Worm (Caenorhabditis elegans) whole organism, young adult: ENCODE measurements around the gene ZK856.11.
A peak's percentile ranks its signal among the peaks of the same experiment; 100 is the strongest.

Experiments used
- B0261.1 ChIP-seq: sonication (generic microtip); optimal IDR thresholded peaks from 2 replicates; lab custom pipeline; 2016; ENCODE audit warnings: mild to moderate bottlenecking, missing genetic modification characterization, moderate library complexity, missing compliant biosample characterization
- B0336.3 ChIP-seq: fragments of 200-800 bp; sonication (Bioruptor generic); IDR thresholded peaks from 2 replicates; pipeline ENCODE4 v1.3.6; 2022; ENCODE audit warnings: missing genetic modification characterization, missing compliant biosample characterization
- F10E7.11 ChIP-seq: sonication (generic microtip); optimal IDR thresholded peaks from 2 replicates; lab custom pipeline; 2017; ENCODE audit warnings: mild to moderate bottlenecking, missing genetic modification characterization, moderate library complexity, missing compliant biosample characterization
- F23B12.7 ChIP-seq: sonication (generic microtip); optimal IDR thresholded peaks from 2 replicates; lab custom pipeline; 2017; ENCODE audit warnings: missing genetic modification characterization, mild to moderate bottlenecking, missing compliant biosample characterization, antibody characterized with exemption, moderate library complexity; ENCODE audit not compliant: insufficient read depth
- F49E8.2 ChIP-seq: sonication (generic microtip); optimal IDR thresholded peaks from 3 replicates; lab custom pipeline; 2017; ENCODE audit warnings: missing genetic modification characterization, mild to moderate bottlenecking, missing compliant biosample characterization, antibody characterized with exemption, moderate library complexity; ENCODE audit not compliant: insufficient read depth
- F55B11.4 ChIP-seq: sonication (generic microtip); optimal IDR thresholded peaks from 2 replicates; lab custom pipeline; 2016; ENCODE audit warnings: missing compliant biosample characterization, missing genetic modification characterization, borderline replicate concordance; ENCODE audit not compliant: insufficient read depth
- K11D2.4 ChIP-seq: fragments of 200-800 bp; sonication (Bioruptor generic); IDR thresholded peaks from 2 replicates; pipeline ENCODE4 v1.3.6; 2022; ENCODE audit warnings: missing genetic modification reagents, missing genetic modification characterization, missing compliant biosample characterization
- T07F8.4 ChIP-seq: sonication (generic microtip); optimal IDR thresholded peaks from 2 replicates; lab custom pipeline; 2016; ENCODE audit warnings: mild to moderate bottlenecking, missing genetic modification characterization, moderate library complexity, missing compliant biosample characterization
- Y53G8AR.9 ChIP-seq: fragments of 200-800 bp; sonication (Bioruptor generic); conservative IDR thresholded peaks from 2 replicates; pipeline ENCODE4 v1.3.6; 2022; ENCODE audit warnings: missing genetic modification reagents, missing genetic modification characterization, missing compliant biosample characterization
- Y56A3A.18 ChIP-seq: fragments of 200-800 bp; sonication (Bioruptor generic); IDR thresholded peaks from 2 replicates; pipeline ENCODE4 v1.3.6; 2022; ENCODE audit warnings: missing genetic modification reagents, missing genetic modification characterization, missing compliant biosample characterization
- ZK185.1 ChIP-seq: sonication (generic microtip); optimal IDR thresholded peaks from 2 replicates; lab custom pipeline; 2016; ENCODE audit warnings: mild to moderate bottlenecking, missing genetic modification characterization, missing compliant biosample characterization; ENCODE audit not compliant: poor library complexity, severe bottlenecking
- attf-5 ChIP-seq: fragments of 200-800 bp; sonication (Bioruptor generic); optimal IDR thresholded peaks from 2 replicates; lab custom pipeline; 2018; ENCODE audit warnings: mild to moderate bottlenecking, missing genetic modification characterization, missing compliant biosample characterization
- cebp-1 ChIP-seq, 2 experiments: fragments of 200-800 bp in 1 of 2; sonication (Bioruptor generic) in 1 of 2; sonication (generic microtip) in 1 of 2; IDR thresholded peaks in 1 of 2; optimal IDR thresholded peaks in 1 of 2; 2 replicates each; pipeline versions ENCODE4 v1.3.6 to Lab custom; 2017 to 2022; ENCODE audit warnings: missing compliant biosample characterization in 2 of 2, missing genetic modification characterization in 2 of 2, mild to moderate bottlenecking in 1 of 2, missing genetic modification reagents in 1 of 2, moderate library complexity in 1 of 2
- ceh-27 ChIP-seq: fragments of 200-800 bp; sonication (Bioruptor generic); optimal IDR thresholded peaks from 2 replicates; lab custom pipeline; 2018; ENCODE audit warnings: mild to moderate bottlenecking, missing genetic modification characterization, moderate library complexity, missing compliant biosample characterization
- ceh-40 ChIP-seq: fragments of 200-800 bp; sonication (Bioruptor generic); IDR thresholded peaks from 2 replicates; pipeline ENCODE4 v1.3.6; 2022; ENCODE audit warnings: missing genetic modification characterization, missing compliant biosample characterization
- ceh-58 ChIP-seq: fragments of 200-800 bp; sonication (Bioruptor generic); IDR thresholded peaks from 2 replicates; pipeline ENCODE4 v1.3.6; 2022; ENCODE audit warnings: missing genetic modification characterization, missing compliant biosample characterization
- ceh-79 ChIP-seq: sonication (generic microtip); optimal IDR thresholded peaks from 2 replicates; lab custom pipeline; 2017; ENCODE audit warnings: mild to moderate bottlenecking, missing genetic modification characterization, missing compliant biosample characterization
- die-1 ChIP-seq: sonication (generic microtip); optimal IDR thresholded peaks from 2 replicates; lab custom pipeline; 2016; ENCODE audit warnings: missing genotype, mild to moderate bottlenecking, missing genetic modification characterization, missing compliant biosample characterization
- dox-1 ChIP-seq: fragments of 200-800 bp; sonication (Bioruptor generic); IDR thresholded peaks from 2 replicates; pipeline ENCODE4 v1.3.6; 2022; ENCODE audit warnings: missing genetic modification reagents, missing genetic modification characterization, missing compliant biosample characterization
- efl-1 ChIP-seq: fragments of 150-350 bp; optimal IDR thresholded peaks from 2 replicates; lab custom pipeline; 2014; ENCODE audit warnings: missing biosample characterization, missing genetic modification reagents, missing genetic modification characterization
- ets-4 ChIP-seq: fragments of 200-800 bp; sonication (Bioruptor generic); optimal IDR thresholded peaks from 2 replicates; lab custom pipeline; 2018; ENCODE audit warnings: mild to moderate bottlenecking, missing genetic modification characterization, missing compliant biosample characterization
- him-1 ChIP-seq: sonication (generic microtip); optimal IDR thresholded peaks from 2 replicates; lab custom pipeline; 2016; ENCODE audit warnings: missing genotype, missing genetic modification reagents, missing genetic modification characterization, missing compliant biosample characterization
- hmg-1.2 ChIP-seq: fragments of 200-800 bp; sonication (Bioruptor generic); IDR thresholded peaks from 2 replicates; pipeline ENCODE4 v1.3.6; 2022; ENCODE audit warnings: missing genetic modification reagents, missing genetic modification characterization, missing compliant biosample characterization
- hsf-1 ChIP-seq: fragments of 200-800 bp; sonication (Bioruptor generic); IDR thresholded peaks from 2 replicates; pipeline ENCODE4 v1.3.6; 2022; ENCODE audit warnings: missing genetic modification reagents, missing genetic modification characterization, missing compliant biosample characterization
- lag-1 ChIP-seq: fragments of 200-800 bp; sonication (Bioruptor generic); IDR thresholded peaks from 2 replicates; pipeline ENCODE4 v1.3.6; 2022; ENCODE audit warnings: missing genetic modification reagents, missing genetic modification characterization, missing compliant biosample characterization
- let-607 ChIP-seq, 2 experiments: fragments of 200-800 bp in 1 of 2; sonication (Bioruptor generic) in 1 of 2; sonication (generic microtip) in 1 of 2; optimal IDR thresholded peaks; 2 replicates each; lab custom pipeline; 2016 to 2018; ENCODE audit warnings: mild to moderate bottlenecking in 2 of 2, missing compliant biosample characterization in 2 of 2, missing genetic modification characterization in 2 of 2, moderate library complexity in 2 of 2, missing genotype in 1 of 2
- lin-35 ChIP-seq, 3 experiments: fragments of 150-350 bp in 2 of 3; sonication (generic microtip) in 1 of 3; optimal IDR thresholded peaks; 2 replicates each; lab custom pipeline; 2014 to 2018; ENCODE audit warnings: missing biosample characterization in 3 of 3, missing genetic modification characterization in 3 of 3, missing genetic modification reagents in 3 of 3
- lin-40 ChIP-seq: sonication (generic microtip); optimal IDR thresholded peaks from 2 replicates; lab custom pipeline; 2016; ENCODE audit warnings: missing genetic modification characterization, mild to moderate bottlenecking, missing compliant biosample characterization, missing genotype, missing genetic modification reagents
- lin-54 ChIP-seq: fragments of 200-800 bp; sonication (Bioruptor generic); optimal IDR thresholded peaks from 2 replicates; lab custom pipeline; 2018; ENCODE audit warnings: mild to moderate bottlenecking, missing genetic modification characterization, missing compliant biosample characterization
- lsl-1 ChIP-seq: fragments of 200-800 bp; sonication (Bioruptor generic); optimal IDR thresholded peaks from 2 replicates; lab custom pipeline; 2018; ENCODE audit warnings: mild to moderate bottlenecking, missing genetic modification characterization, moderate library complexity, missing compliant biosample characterization
- madf-3 ChIP-seq: fragments of 200-800 bp; sonication (Bioruptor generic); IDR thresholded peaks from 2 replicates; pipeline ENCODE4 v1.3.6; 2022; ENCODE audit warnings: missing genetic modification reagents, missing genetic modification characterization, missing compliant biosample characterization
- mcd-1 ChIP-seq: fragments of 200-800 bp; sonication (Bioruptor generic); IDR thresholded peaks from 2 replicates; pipeline ENCODE4 v1.3.6; 2022; ENCODE audit warnings: missing genetic modification reagents, missing genetic modification characterization, missing compliant biosample characterization
- mes-4 ChIP-seq: sonication (generic microtip); optimal IDR thresholded peaks from 2 replicates; lab custom pipeline; 2016; ENCODE audit warnings: missing genotype, missing genetic modification characterization, missing compliant biosample characterization
- mxl-1 ChIP-seq: sonication (generic microtip); optimal IDR thresholded peaks from 2 replicates; lab custom pipeline; 2016; ENCODE audit warnings: missing genetic modification characterization, missing compliant biosample characterization
- nfyb-1 ChIP-seq: fragments of 200-800 bp; sonication (Bioruptor generic); IDR thresholded peaks from 2 replicates; pipeline ENCODE4 v1.3.6; 2022; ENCODE audit warnings: missing genetic modification reagents, missing genetic modification characterization, missing compliant biosample characterization
- nhr-27 ChIP-seq: fragments of 200-800 bp; sonication (Bioruptor generic); optimal IDR thresholded peaks from 2 replicates; lab custom pipeline; 2018; ENCODE audit warnings: mild to moderate bottlenecking, missing genetic modification characterization, moderate library complexity, missing compliant biosample characterization
- nhr-80 ChIP-seq: sonication (generic microtip); optimal IDR thresholded peaks from 2 replicates; lab custom pipeline; 2016; ENCODE audit warnings: missing genetic modification characterization, missing compliant biosample characterization
- rcor-1 ChIP-seq: fragments of 200-800 bp; sonication (Bioruptor generic); IDR thresholded peaks from 2 replicates; pipeline ENCODE4 v1.3.6; 2022; ENCODE audit warnings: missing genetic modification reagents, missing genetic modification characterization, missing compliant biosample characterization
- snpc-1.1 ChIP-seq: sonication (generic microtip); optimal IDR thresholded peaks from 2 replicates; lab custom pipeline; 2017; ENCODE audit warnings: missing genetic modification characterization, mild to moderate bottlenecking, missing compliant biosample characterization, antibody characterized with exemption, moderate library complexity, missing genotype, missing genetic modification reagents; ENCODE audit not compliant: insufficient read depth
- snpc-3.4 ChIP-seq: sonication (generic microtip); optimal IDR thresholded peaks from 2 replicates; lab custom pipeline; 2017; ENCODE audit warnings: missing genetic modification characterization, mild to moderate bottlenecking, missing compliant biosample characterization, antibody characterized with exemption, moderate library complexity, missing genotype, missing genetic modification reagents
- snpc-4 ChIP-seq, 5 experiments: fragments of 150-350 bp in 1 of 5; sonication (generic microtip) in 4 of 5; optimal IDR thresholded peaks; 2 replicates each; lab custom pipeline; 2014 to 2018; ENCODE audit warnings: missing genetic modification characterization in 5 of 5, missing biosample characterization in 3 of 5, antibody characterized with exemption in 2 of 5, mild to moderate bottlenecking in 2 of 5, missing compliant biosample characterization in 2 of 5, missing genotype in 2 of 5, moderate library complexity in 2 of 5, missing genetic modification reagents in 1 of 5
- tbp1 ChIP-seq: fragments of 200-800 bp; sonication (Bioruptor generic); optimal IDR thresholded peaks from 2 replicates; lab custom pipeline; 2018; ENCODE audit warnings: mild to moderate bottlenecking, missing genetic modification characterization, missing compliant biosample characterization
- unc-130 ChIP-seq: sonication (generic microtip); optimal IDR thresholded peaks from 2 replicates; lab custom pipeline; 2016; ENCODE audit warnings: missing genetic modification reagents, missing genetic modification characterization, missing compliant biosample characterization
- xnd-1 ChIP-seq: sonication (generic microtip); optimal IDR thresholded peaks from 2 replicates; lab custom pipeline; 2016; ENCODE audit warnings: missing genotype, missing genetic modification reagents, missing genetic modification characterization, missing compliant biosample characterization
- ztf-18 ChIP-seq: sonication (generic microtip); optimal IDR thresholded peaks from 2 replicates; lab custom pipeline; 2016; ENCODE audit warnings: missing genotype, mild to moderate bottlenecking, missing genetic modification characterization, missing compliant biosample characterization
- ztf-6 ChIP-seq: fragments of 200-800 bp; sonication (Bioruptor generic); IDR thresholded peaks from 2 replicates; pipeline ENCODE4 v1.3.6; 2022; ENCODE audit warnings: missing genetic modification reagents, missing genetic modification characterization, missing compliant biosample characterization

ZK856.11 gene

ce11 chrV:10204863-10205338, at the start of gene ZK856.11, which contains the start of gene ZK856.19:
ZK856.11 (minus strand) TSS chrV:10204938.
ZK856.19 (minus strand) TSS chrV:10204913.
- TF ChIP-seq let-607 (tag; optimal IDR thresholded peaks at IDR 0.05; lab: Kevin White, UChicago) (no peak), nhr-27 (tag; lab: Kevin White, UChicago) (no peak), T07F8.4 (no peak), tbp1 (peak; percentile 44), xnd-1 (no peak), lag-1 (GFP tag; lab: Robert Waterston, UW) (no peak), B0261.1 (tag; lab: Kevin White, UChicago) (no peak), unc-130 (peak; percentile 5), F23B12.7 (tag; lab: Kevin White, UChicago) (peak; percentile 45), cebp-1 (GFP tag; IDR thresholded peaks at IDR 0.05; lab: Robert Waterston, UW) (no peak), cebp-1 (tag; optimal IDR thresholded peaks at IDR 0.05; lab: Kevin White, UChicago) (peak; percentile 54), ZK185.1 (tag; lab: Kevin White, UChicago) (no peak), mxl-1 (tag; lab: Kevin White, UChicago) (no peak), hmg-1.2 (GFP tag; lab: Robert Waterston, UW) (peak; percentile 32; the same call in 1 of the 2 replicates), nhr-80 (tag; lab: Kevin White, UChicago) (peak; percentile 11), ets-4 (no peak), lin-35 (GFP tag; optimal IDR thresholded peaks at IDR 0.05; lab: Kevin White, UChicago) (peak in 1 of 3 experiments; percentile 55), F10E7.11 (tag; lab: Kevin White, UChicago) (no peak), F49E8.2 (tag; lab: Kevin White, UChicago) (peak; percentile 41), lin-40 (peak; percentile 61), efl-1 (GFP tag; lab: Kevin White, UChicago) (no peak), dox-1 (GFP tag; lab: Robert Waterston, UW) (peak; percentile 24; the same call in 1 of the 2 replicates), snpc-1.1 (tag; lab: Kevin White, UChicago) (no peak), attf-5 (GFP tag; lab: Kevin White, UChicago) (no peak), snpc-4 (GFP tag; optimal IDR thresholded peaks at IDR 0.05; lab: Kevin White, UChicago) (no peak), snpc-4 (tag; optimal IDR thresholded peaks at IDR 0.05; lab: Kevin White, UChicago) (peak in 2 of 4 experiments; percentile 35 to 49), Y56A3A.18 (no peak), lin-54 (GFP tag; lab: Kevin White, UChicago) (peak; percentile 58), ceh-40 (GFP tag; lab: Robert Waterston, UW) (no peak), snpc-3.4 (peak; percentile 41), mes-4 (tag; lab: Kevin White, UChicago) (no peak), Y53G8AR.9 (GFP tag; lab: Robert Waterston, UW) (0 out of 2 replicates have a peak, but pooled peaks have one; percentile 65), B0336.3 (0 out of 2 replicates have a peak, but pooled peaks have one; percentile 49), die-1 (tag; lab: Kevin White, UChicago) (no peak), rcor-1 (GFP tag; lab: Robert Waterston, UW) (no peak), ztf-18 (tag; lab: Kevin White, UChicago) (peak; percentile 93), madf-3 (GFP tag; lab: Robert Waterston, UW) (no peak), mcd-1 (peak; percentile 39; the same call in 1 of the 2 replicates), hsf-1 (GFP tag; lab: Robert Waterston, UW) (0 out of 2 replicates have a peak, but pooled peaks have one; percentile 18), lsl-1 (GFP tag; lab: Kevin White, UChicago) (peak; percentile 31), ceh-79 (no peak), F55B11.4 (tag; lab: Kevin White, UChicago) (no peak), ztf-6 (GFP tag; lab: Robert Waterston, UW) (no peak), nfyb-1 (GFP tag; lab: Robert Waterston, UW) (no peak), ceh-27 (GFP tag; lab: Kevin White, UChicago) (peak; percentile 14), him-1 (tag; lab: Kevin White, UChicago) (no peak), K11D2.4 (no peak), ceh-58 (GFP tag; lab: Robert Waterston, UW) (no peak)
